Fruit fly (Drosophila melanogaster): ENCODE data around the gene CG11034.

CG11034 gene

DNA sequence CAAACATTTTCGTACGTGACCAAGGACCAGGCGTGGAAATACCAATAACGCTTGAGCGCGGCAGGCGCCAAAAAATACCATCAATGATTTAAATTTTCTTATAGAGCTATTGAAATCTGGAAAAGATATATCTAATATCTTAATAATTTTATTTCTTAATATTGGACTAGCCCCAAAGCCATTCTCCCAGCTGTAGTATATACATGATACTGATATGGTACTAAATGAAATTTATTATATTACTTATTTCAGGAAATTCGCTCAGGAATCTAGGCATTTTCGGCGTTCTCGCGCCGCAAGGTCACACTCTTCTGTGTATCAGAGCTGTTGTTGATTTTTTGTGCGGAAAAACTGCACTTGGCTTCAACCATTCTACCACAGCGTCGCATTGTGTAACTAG, 3.3 kb upstream of the CG11034 start, which contains the start of the genes CG14005 and CG7239 (continued):
- TF ChIP-seq zen (tag; optimal IDR thresholded peaks at IDR 0.05) (peak; percentile 5), CG30020 (tag; optimal IDR thresholded peaks at IDR 0.05) (peak; percentile 34), nmo (GFP tag; optimal IDR thresholded peaks at IDR 0.05) (peak; percentile 61), stwl (tag; optimal IDR thresholded peaks at IDR 0.05) (peak; percentile 50), CG33557 (GFP tag; optimal IDR thresholded peaks at IDR 0.05) (no peak), CG13287 (GFP tag; IDR thresholded peaks at IDR 0.05; ENCODE audit: partially characterized antibody) (peak; percentile 31; the same call in 1 of the 2 replicates), Sin3A (optimal IDR thresholded peaks at IDR 0.05) (peak; percentile 86), insv (GFP tag; optimal IDR thresholded peaks at IDR 0.05) (peak in 1 of 2 experiments; percentile 5), disco-r (GFP tag; optimal IDR thresholded peaks at IDR 0.05) (no peak), CoRest (tag; optimal IDR thresholded peaks at IDR 0.05) (peak; percentile 48), gem (tag; optimal IDR thresholded peaks at IDR 0.05) (no peak), CG9932 (GFP tag; IDR thresholded peaks at IDR 0.05) (peak; percentile 19; the same call in 1 of the 2 replicates), inv (GFP tag; IDR thresholded peaks at IDR 0.05; ENCODE audit: partially characterized antibody) (no peak), pho (GFP tag; optimal IDR thresholded peaks at IDR 0.05) (no peak), Nf-YC (tag; optimal IDR thresholded peaks at IDR 0.05) (peak; percentile 23), pzg (GFP tag; optimal IDR thresholded peaks at IDR 0.05) (peak; percentile 53), gro (GFP tag; optimal IDR thresholded peaks at IDR 0.05) (no peak), Usf (GFP tag; optimal IDR thresholded peaks at IDR 0.05) (no peak), YL-1 (GFP tag; optimal IDR thresholded peaks at IDR 0.05) (peak; percentile 63), CG3281 (GFP tag; optimal IDR thresholded peaks at IDR 0.05) (no peak), gfzf (GFP tag; optimal IDR thresholded peaks at IDR 0.05) (peak; percentile 79), CG10431 (GFP tag; optimal IDR thresholded peaks at IDR 0.05) (no peak), ewg (GFP tag; optimal IDR thresholded peaks at IDR 0.05) (no peak), CTCF (GFP tag; optimal IDR thresholded peaks at IDR 0.05) (peak; percentile 11)

- TF ChIP-seq lbe (GFP tag; optimal IDR thresholded peaks at IDR 0.05) (peak; percentile 29), CG11504 (tag; optimal IDR thresholded peaks at IDR 0.05) (peak; percentile 6), slp2 (GFP tag; optimal IDR thresholded peaks at IDR 0.05) (no peak), CG3281 (GFP tag; optimal IDR thresholded peaks at IDR 0.05) (peak; percentile 2), Blimp-1 (GFP tag; optimal IDR thresholded peaks at IDR 0.05) (peak; percentile 29), Pdp1 (GFP tag; optimal IDR thresholded peaks at IDR 0.05) (peak in 1 of 2 experiments; percentile 11), CG17385 (GFP tag; optimal IDR thresholded peaks at IDR 0.05) (no peak), CTCF (GFP tag; optimal IDR thresholded peaks at IDR 0.05) (peak; percentile 30), CG11696 (GFP tag; IDR thresholded peaks at IDR 0.05) (peak; percentile 91), CG17328 (GFP tag; IDR thresholded peaks at IDR 0.05) (0 out of 2 replicates have a peak, but pooled peaks have one; percentile 11), vvl (GFP tag; IDR thresholded peaks at IDR 0.05) (peak; percentile 18; the same call in 1 of the 2 replicates), fd64A (GFP tag; optimal IDR thresholded peaks at IDR 0.05) (no peak), CG3065 (GFP tag; optimal IDR thresholded peaks at IDR 0.05) (no peak), stwl (tag; optimal IDR thresholded peaks at IDR 0.05) (peak; percentile 2), CG10979 (tag; optimal IDR thresholded peaks at IDR 0.05) (no peak), stc (GFP tag; IDR thresholded peaks at IDR 0.05) (no peak), Fer2 (tag; optimal IDR thresholded peaks at IDR 0.05) (no peak), Med (GFP tag) (peak; percentile 32), CG17829 (tag; optimal IDR thresholded peaks at IDR 0.05) (peak; percentile 4), CG2712 (tag; optimal IDR thresholded peaks at IDR 0.05) (peak; percentile 30)
Observed at dm6 chr2L:5804077-5804476, 1.1 kb upstream of the CG11034 start.

Measured in whole organism, embryonic.